Fruit fly (Drosophila melanogaster): Measurements from ENCODE around the gene CG3609.

Gene CG3609

dm6 chr2L:2390589-2390988 lies 16.2 kb upstream of the CG3609 start, which contains the start of gene CG43750:
Gene CG43750, minus strand, starts transcription at chr2L:2390689.
- TF ChIP-seq jim (GFP tag; optimal IDR thresholded peaks at IDR 0.05) (no peak), woc (GFP tag; optimal IDR thresholded peaks at IDR 0.05) (no peak), sv (GFP tag; optimal IDR thresholded peaks at IDR 0.05) (no peak), Dif (GFP tag; optimal IDR thresholded peaks at IDR 0.05; ENCODE audit: partially characterized antibody) (no peak), Hr83 (GFP tag; optimal IDR thresholded peaks at IDR 0.05; ENCODE audit: poor library complexity, severe bottlenecking) (no peak), Rel (GFP tag; optimal IDR thresholded peaks at IDR 0.05) (no peak), Rel (tag; optimal IDR thresholded peaks at IDR 0.05) (no peak), Dfd (GFP tag; optimal IDR thresholded peaks at IDR 0.05) (no peak), rgr (GFP tag; optimal IDR thresholded peaks at IDR 0.05) (no peak), usp (GFP tag; optimal IDR thresholded peaks at IDR 0.05) (no peak), Hr78 (GFP tag; optimal IDR thresholded peaks at IDR 0.05) (no peak)

dm6 chr2L:2385692-2386091 lies 11.3 kb upstream of the CG3609 start, which contains the start of gene CG3557:
Gene CG3557, minus strand, starts transcription at chr2L:2385792.
- TF ChIP-seq CG32264 (GFP tag; optimal IDR thresholded peaks at IDR 0.05) (no peak), Vsx2 (GFP tag; optimal IDR thresholded peaks at IDR 0.05; ENCODE audit: partially characterized antibody) (no peak), HLH106 (tag; optimal IDR thresholded peaks at IDR 0.05) (no peak), usp (GFP tag; optimal IDR thresholded peaks at IDR 0.05) (no peak), sage (GFP tag; optimal IDR thresholded peaks at IDR 0.05) (no peak), ey (GFP tag; optimal IDR thresholded peaks at IDR 0.05) (no peak), CrebA (GFP tag; optimal IDR thresholded peaks at IDR 0.05; ENCODE audit: borderline replicate concordance) (no peak), Dif (GFP tag; optimal IDR thresholded peaks at IDR 0.05; ENCODE audit: partially characterized antibody) (no peak), woc (GFP tag; optimal IDR thresholded peaks at IDR 0.05) (no peak), dl (GFP tag; optimal IDR thresholded peaks at IDR 0.05; ENCODE audit: insufficient read depth in 1 of 2, partially characterized antibody in 2 of 2) (no peak), OdsH (GFP tag; optimal IDR thresholded peaks at IDR 0.05) (no peak), dmrt93B (GFP tag; optimal IDR thresholded peaks at IDR 0.05) (no peak), Myc (optimal IDR thresholded peaks at IDR 0.05) (no peak)

- TF ChIP-seq brk (GFP tag; optimal IDR thresholded peaks at IDR 0.05) (no peak), foxo (GFP tag; optimal IDR thresholded peaks at IDR 0.05) (no peak), Dif (GFP tag; optimal IDR thresholded peaks at IDR 0.05; ENCODE audit: partially characterized antibody) (peak; percentile 77), rgr (GFP tag; optimal IDR thresholded peaks at IDR 0.05) (no peak), CG9705 (GFP tag; optimal IDR thresholded peaks at IDR 0.05) (no peak)
Observed at dm6 chr2L:2382971-2383370, 8.5 kb upstream of the CG3609 start, which contains the start of gene PIG-Wa. Gene PIG-Wa, plus strand, starts transcription at chr2L:2383202.

dm6 chr2L:2380805-2381204 lies 6.4 kb upstream of the CG3609 start, which contains the start of gene Eogt:
Gene Eogt, plus strand, starts transcription at chr2L:2381097.
- TF ChIP-seq Dfd (GFP tag; optimal IDR thresholded peaks at IDR 0.05): no peak
- peak; percentile 2 for TF ChIP-seq Hr83 (GFP tag; optimal IDR thresholded peaks at IDR 0.05; ENCODE audit: poor library complexity, severe bottlenecking)
- TF ChIP-seq rgr (GFP tag; optimal IDR thresholded peaks at IDR 0.05): peak; percentile 91
- TF ChIP-seq tai (GFP tag; optimal IDR thresholded peaks at IDR 0.05): no peak
- peak; percentile 85 for TF ChIP-seq ey (GFP tag; optimal IDR thresholded peaks at IDR 0.05)
- TF ChIP-seq jim (GFP tag; optimal IDR thresholded peaks at IDR 0.05): peak; percentile 15
- TF ChIP-seq Rel (GFP tag; optimal IDR thresholded peaks at IDR 0.05): no peak
- peak; percentile 76 for TF ChIP-seq Rel (tag; optimal IDR thresholded peaks at IDR 0.05)
- TF ChIP-seq N (GFP tag; optimal IDR thresholded peaks at IDR 0.05): no peak
- peak; percentile 91 for TF ChIP-seq CG9705 (GFP tag; optimal IDR thresholded peaks at IDR 0.05)
- TF ChIP-seq Vsx2 (GFP tag; optimal IDR thresholded peaks at IDR 0.05; ENCODE audit: partially characterized antibody): no peak
- no peak for TF ChIP-seq usp (GFP tag; optimal IDR thresholded peaks at IDR 0.05)
- peak; percentile 18 for TF ChIP-seq CG32264 (GFP tag; optimal IDR thresholded peaks at IDR 0.05)
- TF ChIP-seq woc (GFP tag; optimal IDR thresholded peaks at IDR 0.05): peak; percentile 87
- TF ChIP-seq GATAd (GFP tag; optimal IDR thresholded peaks at IDR 0.05): peak; percentile 75
- TF ChIP-seq HLH106 (tag; optimal IDR thresholded peaks at IDR 0.05): peak; percentile 97
- peak; percentile 32 for TF ChIP-seq Mio (GFP tag; optimal IDR thresholded peaks at IDR 0.05)
- TF ChIP-seq dmrt93B (GFP tag; optimal IDR thresholded peaks at IDR 0.05): peak; percentile 92
- TF ChIP-seq h (GFP tag; optimal IDR thresholded peaks at IDR 0.05): peak; percentile 89
- TF ChIP-seq sv (GFP tag; optimal IDR thresholded peaks at IDR 0.05): peak; percentile 85
- TF ChIP-seq Sp1 (GFP tag; optimal IDR thresholded peaks at IDR 0.05): peak; percentile 95
- peak; percentile 86 for TF ChIP-seq OdsH (GFP tag; optimal IDR thresholded peaks at IDR 0.05)
- peak in 1 of 2 experiments; percentile 94 for TF ChIP-seq foxo (GFP tag; optimal IDR thresholded peaks at IDR 0.05)
- TF ChIP-seq fru (GFP tag; optimal IDR thresholded peaks at IDR 0.05): peak; percentile 85
- TF ChIP-seq Jra (GFP tag; optimal IDR thresholded peaks at IDR 0.05): no peak
- TF ChIP-seq Myc (optimal IDR thresholded peaks at IDR 0.05): peak; percentile 21
- peak; percentile 67 for TF ChIP-seq dsf (GFP tag; optimal IDR thresholded peaks at IDR 0.05; ENCODE audit: borderline replicate concordance)
- peak; percentile 80 for TF ChIP-seq psq (GFP tag; optimal IDR thresholded peaks at IDR 0.05)
- TF ChIP-seq br (GFP tag; optimal IDR thresholded peaks at IDR 0.05): peak; percentile 81
